Worm (Caenorhabditis elegans) whole organism, early embryonic: ENCODE measurements around the gene C01F1.6.

Experiments
- B0310.2 ChIP-seq: sonication (generic microtip); optimal IDR thresholded peaks from 2 replicates; lab custom pipeline; 2016; ENCODE audit warnings: mild to moderate bottlenecking, missing genetic modification characterization, missing compliant biosample characterization
- ama-1 ChIP-seq: fragments of 150-350 bp; optimal IDR thresholded peaks from 2 replicates; lab custom pipeline; 2014
- ceh-13 ChIP-seq: fragments of 200-800 bp; sonication (Bioruptor generic); optimal IDR thresholded peaks from 2 replicates; lab custom pipeline; 2018; ENCODE audit warnings: mild to moderate bottlenecking, missing genetic modification characterization, missing compliant biosample characterization
- hnd-1 ChIP-seq: sonication (generic microtip); optimal IDR thresholded peaks from 2 replicates; lab custom pipeline; 2016; ENCODE audit warnings: missing genetic modification characterization, missing compliant biosample characterization
- pes-1 ChIP-seq: fragments of 200-800 bp; sonication (Bioruptor generic); IDR thresholded peaks from 2 replicates; pipeline ENCODE4 v1.3.6; 2022; ENCODE audit warnings: missing genetic modification reagents, missing genetic modification characterization, missing compliant biosample characterization

ce11 chrII:4286921-4287320, 1.1 kb downstream of the C01F1.6 start:
- TF ChIP-seq hnd-1 (no peak), ama-1 (lab: Kevin White, UChicago) (no peak), pes-1 (no peak), B0310.2 (tag; lab: Kevin White, UChicago) (no peak), ceh-13 (GFP tag; lab: Kevin White, UChicago) (no peak)
